Fruit fly (Drosophila melanogaster) whole organism, embryonic: Measurements from ENCODE around the gene Cyp9f2.

Experiments used
- Awh ChIP-seq: fragments of 200-800 bp; sonication (Bioruptor generic); IDR thresholded peaks from 2 replicates; pipeline ENCODE4, ENCODE4 v1.3.6; 2022; ENCODE audit warnings: missing biosample characterization, missing genetic modification characterization
- BtbVII ChIP-seq: fragments of 200-800 bp; sonication (Bioruptor generic); optimal IDR thresholded peaks from 3 replicates; lab custom pipeline; 2017; ENCODE audit warnings: missing biosample characterization, mild to moderate bottlenecking, missing genetic modification characterization
- CG12219 ChIP-seq: fragments of 200-800 bp; sonication (Bioruptor generic); optimal IDR thresholded peaks from 3 replicates; lab custom pipeline; 2018; ENCODE audit warnings: missing biosample characterization, mild to moderate bottlenecking, missing genetic modification characterization
- CG12659 ChIP-seq: fragments of 200-800 bp; sonication (Bioruptor generic); optimal IDR thresholded peaks from 3 replicates; lab custom pipeline; 2017; ENCODE audit warnings: mild to moderate bottlenecking, missing biosample characterization, missing genetic modification reagents, missing genetic modification characterization
- CG13775 ChIP-seq: fragments of 200-800 bp; sonication (Bioruptor generic); optimal IDR thresholded peaks from 3 replicates; lab custom pipeline; 2017; ENCODE audit warnings: missing biosample characterization, mild to moderate bottlenecking, missing genetic modification characterization
- CG14050 ChIP-seq: fragments of 200-800 bp; sonication (Bioruptor generic); IDR thresholded peaks from 3 replicates; pipeline ENCODE4 v1.3.6; 2022; ENCODE audit warnings: missing biosample characterization, missing genetic modification characterization
- CG14710 ChIP-seq: fragments of 200-800 bp; sonication (Bioruptor generic); optimal IDR thresholded peaks from 3 replicates; lab custom pipeline; 2019; ENCODE audit warnings: missing biosample characterization, mild to moderate bottlenecking, missing genetic modification characterization, moderate library complexity
- CG1603 ChIP-seq: fragments of 200-800 bp; sonication (Bioruptor generic); optimal IDR thresholded peaks from 2 replicates; lab custom pipeline; 2019; ENCODE audit warnings: missing biosample characterization, mild to moderate bottlenecking, missing genetic modification characterization, moderate library complexity
- CG1792 ChIP-seq: fragments of 200-800 bp; sonication (Bioruptor generic); optimal IDR thresholded peaks from 2 replicates; lab custom pipeline; 2016; ENCODE audit warnings: missing biosample characterization, missing genetic modification characterization
- CG2199 ChIP-seq: fragments of 200-800 bp; sonication (Bioruptor generic); IDR thresholded peaks from 3 replicates; pipeline ENCODE4 v1.3.6; 2022; ENCODE audit warnings: missing biosample characterization, missing genetic modification characterization
- CG30020 ChIP-seq: fragments of 200-800 bp; optimal IDR thresholded peaks from 2 replicates; lab custom pipeline; 2019; ENCODE audit warnings: missing biosample characterization, mild to moderate bottlenecking, missing genetic modification characterization, moderate library complexity
- CG31388 ChIP-seq: fragments of 200-800 bp; sonication (Bioruptor generic); optimal IDR thresholded peaks from 2 replicates; lab custom pipeline; 2016; ENCODE audit warnings: missing biosample characterization, missing genetic modification characterization
- CG34376 ChIP-seq: fragments of 200-800 bp; sonication (Bioruptor generic); optimal IDR thresholded peaks from 2 replicates; lab custom pipeline; 2018; ENCODE audit warnings: missing biosample characterization, mild to moderate bottlenecking, missing genetic modification characterization
- CG3847 ChIP-seq: fragments of 200-800 bp; sonication (Bioruptor generic); IDR thresholded peaks from 2 replicates; pipeline ENCODE4 v1.3.6; 2022; ENCODE audit warnings: missing biosample characterization, missing genetic modification characterization
- CG4617 ChIP-seq: fragments of 200-800 bp; sonication (Bioruptor generic); optimal IDR thresholded peaks from 3 replicates; lab custom pipeline; 2016; ENCODE audit warnings: missing biosample characterization, missing genetic modification characterization, borderline replicate concordance
- CG5245 ChIP-seq: fragments of 200-800 bp; sonication (Bioruptor generic); optimal IDR thresholded peaks from 3 replicates; lab custom pipeline; 2016; ENCODE audit warnings: missing biosample characterization, missing genetic modification characterization
- CG6272 ChIP-seq: fragments of 200-800 bp; sonication (Bioruptor generic); IDR thresholded peaks from 2 replicates; pipeline ENCODE4 v1.3.6; 2022; ENCODE audit warnings: missing biosample characterization, missing genetic modification characterization
- CG7963 ChIP-seq: fragments of 200-800 bp; sonication (Bioruptor generic); IDR thresholded peaks from 3 replicates; pipeline ENCODE4 v1.3.6; 2022; ENCODE audit warnings: missing biosample characterization, missing genetic modification characterization; ENCODE audit not compliant: partially characterized antibody
- CG9797 ChIP-seq: fragments of 200-800 bp; sonication (Bioruptor generic); optimal IDR thresholded peaks from 3 replicates; lab custom pipeline; 2018; ENCODE audit warnings: missing biosample characterization, mild to moderate bottlenecking, missing genetic modification characterization
- CHES-1-like ChIP-seq: fragments of 200-800 bp; sonication (Bioruptor generic); optimal IDR thresholded peaks from 2 replicates; lab custom pipeline; 2016; ENCODE audit warnings: missing biosample characterization, missing genetic modification characterization
- D19A ChIP-seq: fragments of 200-800 bp; optimal IDR thresholded peaks from 3 replicates; lab custom pipeline; 2019; ENCODE audit warnings: missing biosample characterization, mild to moderate bottlenecking, missing genetic modification characterization, moderate library complexity
- Deaf1 ChIP-seq: fragments of 200-800 bp; optimal IDR thresholded peaks from 3 replicates; lab custom pipeline; 2019; ENCODE audit warnings: missing biosample characterization, mild to moderate bottlenecking, missing genetic modification characterization, moderate library complexity
- Dip2 ChIP-seq: fragments of 200-800 bp; sonication (Bioruptor generic); IDR thresholded peaks from 2 replicates; pipeline ENCODE4 v1.3.6; 2022; ENCODE audit warnings: missing biosample characterization, missing genetic modification characterization
- E2f1 ChIP-seq: fragments of 200-800 bp; sonication (Bioruptor generic); IDR thresholded peaks from 2 replicates; pipeline ENCODE4 v1.3.6; 2022; ENCODE audit warnings: missing biosample characterization, missing genetic modification characterization
- Gsc ChIP-seq: fragments of 200-800 bp; sonication (Bioruptor generic); IDR thresholded peaks from 2 replicates; pipeline ENCODE4 v1.3.6; 2022; ENCODE audit warnings: missing biosample characterization, missing genetic modification characterization
- HLH3B ChIP-seq: fragments of 200-800 bp; sonication (Bioruptor generic); IDR thresholded peaks from 2 replicates; pipeline ENCODE4 v1.3.6; 2022; ENCODE audit warnings: missing biosample characterization, missing genetic modification characterization
- Hmr ChIP-seq: fragments of 200-800 bp; sonication (Bioruptor generic); optimal IDR thresholded peaks from 3 replicates; lab custom pipeline; 2017; ENCODE audit warnings: mild to moderate bottlenecking, missing biosample characterization, missing genetic modification reagents, missing genetic modification characterization
- Hr78 ChIP-seq, 2 experiments: fragments of 200-800 bp in 1 of 2; fragments of >200 bp in 1 of 2; sonication (Bioruptor generic) in 1 of 2; optimal IDR thresholded peaks; 2 replicates each; lab custom pipeline; 2017 to 2019; ENCODE audit warnings: missing biosample characterization in 2 of 2, missing genetic modification characterization in 2 of 2, mild to moderate bottlenecking in 1 of 2, moderate library complexity in 1 of 2
- Oaz ChIP-seq: fragments of 200-800 bp; sonication (Bioruptor generic); IDR thresholded peaks from 2 replicates; pipeline ENCODE4 v1.3.6; 2022; ENCODE audit warnings: missing biosample characterization, missing genetic modification characterization
- Spps ChIP-seq: fragments of 200-800 bp; sonication (Bioruptor generic); optimal IDR thresholded peaks from 2 replicates; lab custom pipeline; 2018; ENCODE audit warnings: missing biosample characterization, mild to moderate bottlenecking, missing genetic modification characterization
- Sry-β ChIP-seq: fragments of 200-800 bp; sonication (Bioruptor generic); optimal IDR thresholded peaks from 2 replicates; lab custom pipeline; 2018; ENCODE audit warnings: missing biosample characterization, mild to moderate bottlenecking, missing genetic modification characterization, moderate library complexity
- Sry-δ ChIP-seq: fragments of 200-800 bp; sonication (Bioruptor generic); optimal IDR thresholded peaks from 2 replicates; lab custom pipeline; 2016; ENCODE audit warnings: missing biosample characterization, missing genetic modification characterization
- Vsx1 ChIP-seq: fragments of 200-800 bp; sonication (Bioruptor generic); optimal IDR thresholded peaks from 2 replicates; lab custom pipeline; 2017; ENCODE audit warnings: missing biosample characterization, mild to moderate bottlenecking, missing genetic modification characterization, missing genetic modification reagents
- chn ChIP-seq: fragments of 200-800 bp; sonication (Bioruptor generic); optimal IDR thresholded peaks from 2 replicates; lab custom pipeline; 2016; ENCODE audit warnings: missing biosample characterization, missing genetic modification characterization
- crol ChIP-seq: fragments of 200-800 bp; sonication (Bioruptor generic); IDR thresholded peaks from 2 replicates; pipeline ENCODE4 v1.3.6; 2022; ENCODE audit warnings: missing biosample characterization, missing genetic modification characterization
- dpn ChIP-seq, 2 experiments: fragments of 200-800 bp; sonication (Bioruptor generic); optimal IDR thresholded peaks; 3 replicates each; lab custom pipeline; 2016; ENCODE audit warnings: missing biosample characterization in 2 of 2, missing genetic modification characterization in 2 of 2
- gem ChIP-seq: fragments of 200-800 bp; sonication (Bioruptor generic); optimal IDR thresholded peaks from 2 replicates; lab custom pipeline; 2019; ENCODE audit warnings: missing biosample characterization, mild to moderate bottlenecking, missing genetic modification characterization, moderate library complexity
- grau ChIP-seq: fragments of 200-800 bp; optimal IDR thresholded peaks from 3 replicates; lab custom pipeline; 2019; ENCODE audit warnings: missing biosample characterization, mild to moderate bottlenecking, missing genetic modification characterization, moderate library complexity
- h ChIP-seq: fragments of >200 bp; optimal IDR thresholded peaks from 2 replicates; lab custom pipeline; 2017
- hbn ChIP-seq: fragments of 200-800 bp; sonication (Bioruptor generic); IDR thresholded peaks from 2 replicates; pipeline ENCODE4 v1.3.6; 2022; ENCODE audit warnings: missing biosample characterization, missing genetic modification characterization; ENCODE audit not compliant: partially characterized antibody
- jigr1 ChIP-seq: fragments of 200-800 bp; sonication (Bioruptor generic); IDR thresholded peaks from 3 replicates; pipeline ENCODE4 v1.3.6; 2022; ENCODE audit warnings: missing biosample characterization, missing genetic modification characterization
- lab ChIP-seq: fragments of 200-800 bp; sonication (Bioruptor generic); optimal IDR thresholded peaks from 3 replicates; lab custom pipeline; 2017; ENCODE audit warnings: missing biosample characterization, missing genetic modification characterization, mild to moderate bottlenecking, moderate library complexity, missing genetic modification reagents
- ranshi ChIP-seq: fragments of 200-800 bp; sonication (Bioruptor generic); IDR thresholded peaks from 2 replicates; pipeline ENCODE4 v1.3.6; 2022; ENCODE audit warnings: missing biosample characterization, missing genetic modification characterization
- schlank ChIP-seq: fragments of 200-800 bp; sonication (Bioruptor generic); optimal IDR thresholded peaks from 2 replicates; lab custom pipeline; 2018; ENCODE audit warnings: missing biosample characterization, mild to moderate bottlenecking, missing genetic modification characterization
- sima ChIP-seq: fragments of 200-800 bp; sonication (Bioruptor generic); optimal IDR thresholded peaks from 2 replicates; lab custom pipeline; 2016; ENCODE audit warnings: missing biosample characterization, missing genetic modification characterization
- so ChIP-seq: fragments of 200-800 bp; sonication (Bioruptor generic); IDR thresholded peaks from 3 replicates; pipeline ENCODE4 v1.3.6; 2022; ENCODE audit warnings: missing biosample characterization, missing genetic modification characterization
- tap ChIP-seq: fragments of 200-800 bp; optimal IDR thresholded peaks from 3 replicates; lab custom pipeline; 2019; ENCODE audit warnings: missing biosample characterization, mild to moderate bottlenecking, missing genetic modification characterization, moderate library complexity
- tx ChIP-seq: fragments of 200-800 bp; sonication (Bioruptor generic); optimal IDR thresholded peaks from 2 replicates; lab custom pipeline; 2016; ENCODE audit warnings: missing biosample characterization, missing genetic modification characterization
- unpg ChIP-seq: fragments of 200-800 bp; sonication (Bioruptor generic); optimal IDR thresholded peaks from 3 replicates; lab custom pipeline; 2018; ENCODE audit warnings: missing biosample characterization, mild to moderate bottlenecking, missing genetic modification characterization, moderate library complexity
- z ChIP-seq: fragments of 200-800 bp; sonication (Bioruptor generic); IDR thresholded peaks from 3 replicates; pipeline ENCODE4 v1.3.6; 2022; ENCODE audit warnings: missing biosample characterization, missing genetic modification characterization
- zfh1 ChIP-seq: fragments of 200-800 bp; sonication (Bioruptor generic); IDR thresholded peaks from 3 replicates; pipeline ENCODE4 v1.3.6; 2022; ENCODE audit warnings: missing biosample characterization, missing genetic modification characterization

Cyp9f2 gene

dm6 chr3R:12448889-12449314 is 43.1 kb upstream of the Cyp9f2 start, which contains the start of gene CG18549 (continued):
- TF ChIP-seq dpn (GFP tag; optimal IDR thresholded peaks at IDR 0.05; lab: Kevin White, UChicago) (peak; percentile 99 to 100), CG9797 (peak; percentile 80), Oaz (GFP tag; lab: Robert Waterston, UW) (peak; percentile 100), Vsx1 (GFP tag; lab: Kevin White, UChicago) (peak; percentile 99), Spps (tag; lab: Kevin White, UChicago) (peak; percentile 100), CG4617 (GFP tag; lab: Kevin White, UChicago) (peak; percentile 99), CG13775 (GFP tag; lab: Kevin White, UChicago) (peak; percentile 99), h (no peak), hbn (GFP tag; lab: Robert Waterston, UW) (peak; percentile 86), Gsc (GFP tag; lab: Robert Waterston, UW) (peak; percentile 99), chn (GFP tag; lab: Kevin White, UChicago) (peak; percentile 100), Dip2 (peak; percentile 83), CG6272 (GFP tag; lab: Robert Waterston, UW) (peak; percentile 99), CG12219 (GFP tag; lab: Kevin White, UChicago) (peak; percentile 100), CG1603 (tag; lab: Kevin White, UChicago) (peak; percentile 97), CG31388 (peak; percentile 99), Sry-β (peak; percentile 83), CG7963 (peak; percentile 73; the same call in 2 of the 3 replicates), Awh (GFP tag; lab: Robert Waterston, UW) (peak; percentile 100), D19A (tag; lab: Kevin White, UChicago) (peak; percentile 100), gem (tag; lab: Kevin White, UChicago) (peak; percentile 100), z (GFP tag; lab: Robert Waterston, UW) (peak; percentile 90), so (peak; percentile 100), Hr78 (GFP tag; optimal IDR thresholded peaks at IDR 0.05; lab: Kevin White, UChicago) (peak in 1 of 2 experiments; percentile 99), jigr1 (GFP tag; lab: Robert Waterston, UW) (peak; percentile 99), tx (peak; percentile 99), ranshi (GFP tag; lab: Robert Waterston, UW) (peak; percentile 100), CG12659 (GFP tag; lab: Kevin White, UChicago) (peak; percentile 100), HLH3B (GFP tag; lab: Robert Waterston, UW) (peak; percentile 100), lab (peak; percentile 100), tap (peak; percentile 100), crol (GFP tag; lab: Robert Waterston, UW) (peak; percentile 89), Hmr (GFP tag; lab: Kevin White, UChicago) (peak; percentile 100), BtbVII (GFP tag; lab: Kevin White, UChicago) (peak; percentile 100), E2f1 (peak; percentile 100), CG30020 (tag; lab: Kevin White, UChicago) (peak; percentile 94), schlank (tag; lab: Kevin White, UChicago) (peak; percentile 99), CG2199 (GFP tag; lab: Robert Waterston, UW) (peak; percentile 100), grau (tag; lab: Kevin White, UChicago) (peak; percentile 99), CHES-1-like (GFP tag; lab: Kevin White, UChicago) (peak; percentile 99), zfh1 (GFP tag; lab: Robert Waterston, UW) (peak; percentile 100), CG34376 (GFP tag; lab: Kevin White, UChicago) (peak; percentile 100), sima (GFP tag; lab: Kevin White, UChicago) (peak; percentile 98), Deaf1 (tag; lab: Kevin White, UChicago) (peak; percentile 93), CG3847 (peak; percentile 100), CG14050 (GFP tag; lab: Robert Waterston, UW) (peak; percentile 100), CG5245 (peak; percentile 100), unpg (GFP tag; lab: Kevin White, UChicago) (peak; percentile 100), Sry-δ (peak; percentile 87), CG1792 (GFP tag; lab: Kevin White, UChicago) (peak; percentile 99), CG14710 (tag; lab: Kevin White, UChicago) (peak; percentile 99)
